Worm (Caenorhabditis elegans) whole organism, midembryonic: ENCODE data around the gene glt-7.

Experiments
- T22C8.4 ChIP-seq: fragments of 200-800 bp; sonication (Bioruptor generic); IDR thresholded peaks from 2 replicates; pipeline ENCODE4 v1.3.6; 2022; ENCODE audit warnings: missing genetic modification characterization, missing compliant biosample characterization
- cog-1 ChIP-seq: sonication (generic microtip); optimal IDR thresholded peaks from 2 replicates; lab custom pipeline; 2016; ENCODE audit warnings: missing genetic modification characterization, missing compliant biosample characterization
- flt-1 ChIP-seq: fragments of 200-800 bp; sonication (Bioruptor generic); IDR thresholded peaks from 2 replicates; pipeline ENCODE4 v1.3.6; 2022; ENCODE audit warnings: missing genetic modification characterization, missing compliant biosample characterization
- klf-2 ChIP-seq: fragments of 200-800 bp; sonication (Bioruptor generic); conservative IDR thresholded peaks from 2 replicates; pipeline ENCODE4 v1.3.6; 2022; ENCODE audit warnings: missing genetic modification reagents, missing genetic modification characterization, missing compliant biosample characterization
- med-1 ChIP-seq: sonication (generic microtip); optimal IDR thresholded peaks from 2 replicates; lab custom pipeline; 2017; ENCODE audit warnings: missing genetic modification characterization, mild to moderate bottlenecking, missing compliant biosample characterization, antibody characterized with exemption, missing genetic modification reagents; ENCODE audit not compliant: insufficient read depth
- ref-1 ChIP-seq: fragments of 200-800 bp; sonication (Bioruptor generic); conservative IDR thresholded peaks from 2 replicates; pipeline ENCODE4 v1.3.6; 2022; ENCODE audit warnings: missing genetic modification reagents, missing genetic modification characterization, missing compliant biosample characterization
- tab-1 ChIP-seq: fragments of 200-800 bp; sonication (Bioruptor generic); IDR thresholded peaks from 2 replicates; pipeline ENCODE4 v1.3.6; 2022; ENCODE audit warnings: missing genetic modification characterization, missing compliant biosample characterization
- ztf-23 ChIP-seq: fragments of 200-800 bp; sonication (Bioruptor generic); IDR thresholded peaks from 2 replicates; pipeline ENCODE4 v1.3.6; 2022; ENCODE audit warnings: missing genetic modification reagents, missing genetic modification characterization, missing compliant biosample characterization
- ztf-29 ChIP-seq: fragments of 200-800 bp; sonication (Bioruptor generic); IDR thresholded peaks from 2 replicates; pipeline ENCODE4 v1.3.6; 2022; ENCODE audit warnings: missing genetic modification reagents, missing genetic modification characterization, missing compliant biosample characterization

Gene glt-7

ce11 chrIV:531835-532234, at the start of gene glt-7:
Gene glt-7 (plus strand): TSS chrIV:532135.
- TF ChIP-seq tab-1 (GFP tag; lab: Robert Waterston, UW) = no peak
- no peak for TF ChIP-seq klf-2 (GFP tag; lab: Robert Waterston, UW)
- TF ChIP-seq flt-1 (GFP tag; lab: Robert Waterston, UW) = no peak
- no peak for TF ChIP-seq ref-1 (GFP tag; lab: Robert Waterston, UW)
- TF ChIP-seq ztf-23 (GFP tag; lab: Robert Waterston, UW) = no peak
- TF ChIP-seq med-1 (GFP tag; lab: Kevin White, UChicago) = no peak
- TF ChIP-seq T22C8.4 = no peak
- no peak for TF ChIP-seq ztf-29 (GFP tag; lab: Robert Waterston, UW)
- TF ChIP-seq cog-1 (tag; lab: Kevin White, UChicago) = no peak

DNA sequence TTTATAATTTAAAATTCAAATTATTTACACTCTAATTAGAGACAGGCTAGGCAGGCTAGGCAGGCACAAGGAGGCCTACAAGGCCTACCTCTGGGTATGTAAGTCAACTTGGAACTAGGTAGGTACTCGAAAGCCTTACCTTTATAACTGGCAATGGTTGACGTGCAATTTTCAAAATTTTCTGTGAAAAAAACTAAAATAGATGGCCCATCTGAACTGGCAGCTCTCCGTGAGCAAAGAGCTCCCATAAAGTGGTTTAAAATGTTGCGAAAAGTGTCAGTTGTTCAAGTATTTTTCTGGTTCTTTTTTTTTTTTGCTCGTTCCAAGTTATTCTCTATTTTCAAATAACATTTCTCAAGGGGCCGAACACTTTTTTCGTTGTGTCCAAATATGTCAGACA, 47.9 kb upstream of the glt-7 start:
- TF ChIP-seq ref-1 (GFP tag; lab: Robert Waterston, UW) (no peak), tab-1 (GFP tag; lab: Robert Waterston, UW) (no peak), klf-2 (GFP tag; lab: Robert Waterston, UW) (no peak), ztf-29 (GFP tag; lab: Robert Waterston, UW) (no peak), ztf-23 (GFP tag; lab: Robert Waterston, UW) (no peak), flt-1 (GFP tag; lab: Robert Waterston, UW) (no peak), med-1 (GFP tag; lab: Kevin White, UChicago) (no peak), cog-1 (tag; lab: Kevin White, UChicago) (no peak), T22C8.4 (no peak)

DNA sequence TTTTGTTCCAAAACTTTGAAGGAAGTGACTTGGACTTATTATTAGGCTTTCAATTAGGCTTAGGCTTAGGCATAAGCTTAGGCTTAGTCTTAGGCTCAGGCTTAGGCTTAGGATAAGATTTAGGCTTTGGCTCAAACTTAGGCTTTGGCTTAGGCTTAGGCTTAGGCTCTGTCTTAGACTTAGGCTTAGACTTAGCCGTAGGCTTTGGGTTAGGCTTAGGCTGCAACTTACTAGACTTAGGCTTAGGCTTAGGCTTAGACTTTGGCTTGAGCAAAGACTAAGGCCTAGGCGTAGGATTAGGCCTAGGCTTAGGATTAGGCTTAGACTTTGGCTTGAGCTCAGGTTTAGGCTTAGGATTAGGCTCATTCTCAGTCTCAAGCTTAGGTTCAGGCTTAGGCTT, 47.2 kb upstream of the glt-7 start:
- TF ChIP-seq flt-1 (GFP tag; lab: Robert Waterston, UW) (0 out of 2 replicates have a peak, but pooled peaks have one; percentile 16), ztf-23 (GFP tag; lab: Robert Waterston, UW) (no peak)

- TF ChIP-seq ref-1 (GFP tag; lab: Robert Waterston, UW) = no peak
- no peak for TF ChIP-seq tab-1 (GFP tag; lab: Robert Waterston, UW)
- peak; percentile 59; the same call in 1 of the 2 replicates for TF ChIP-seq ztf-29 (GFP tag; lab: Robert Waterston, UW)
Measured at ce11 chrIV:497155-497554, 34.8 kb upstream of the glt-7 start.

DNA sequence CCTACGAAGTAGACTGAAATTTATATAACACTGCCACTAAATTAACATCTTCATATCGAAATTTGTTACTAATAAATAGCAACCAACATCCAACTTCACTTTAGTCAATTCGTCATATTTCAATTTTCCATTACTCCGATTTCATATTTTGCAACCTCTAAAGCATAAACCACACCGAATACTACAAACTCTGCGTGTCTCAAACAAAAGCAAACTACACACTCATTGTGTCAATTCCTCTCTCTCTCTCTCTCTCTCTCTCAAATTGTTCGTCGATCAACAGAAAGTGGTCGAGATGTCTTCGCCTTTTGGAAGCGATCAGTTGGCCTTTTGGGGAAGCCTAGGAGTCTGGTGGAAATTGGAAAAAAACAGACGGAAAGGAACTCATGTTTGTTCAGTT, 27.4 kb upstream of the glt-7 start:
- no peak for TF ChIP-seq T22C8.4

DNA sequence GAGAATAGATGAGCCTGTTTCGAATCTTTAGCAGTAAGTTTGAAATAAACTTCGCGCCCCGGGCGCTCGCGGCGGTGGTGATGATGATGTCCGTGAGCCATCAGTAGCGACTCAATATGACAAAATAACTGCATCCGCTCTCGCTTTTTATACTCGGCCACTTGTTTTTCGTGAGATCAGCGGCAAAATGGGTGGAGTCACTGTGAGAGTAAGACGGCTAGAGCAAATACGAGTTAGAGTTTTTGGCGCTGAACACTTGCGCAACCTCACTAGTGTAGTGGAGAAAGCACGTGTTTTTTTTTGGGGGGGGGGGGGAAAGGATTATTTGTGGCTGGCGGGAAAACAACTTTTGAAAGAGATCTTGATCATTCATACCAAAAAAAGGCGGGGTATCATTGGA, 25.6 kb upstream of the glt-7 start, which contains the start of gene W03G1.5:
Gene W03G1.5 (minus strand): TSS at position 101 of the 400 bp plus-strand sequence.
- TF ChIP-seq T22C8.4 (no peak), cog-1 (tag; lab: Kevin White, UChicago) (no peak), flt-1 (GFP tag; lab: Robert Waterston, UW) (no peak), ref-1 (GFP tag; lab: Robert Waterston, UW) (no peak), med-1 (GFP tag; lab: Kevin White, UChicago) (no peak), klf-2 (GFP tag; lab: Robert Waterston, UW) (no peak), ztf-29 (GFP tag; lab: Robert Waterston, UW) (no peak)

- 0 out of 2 replicates have a peak, but pooled peaks have one; percentile 42 for TF ChIP-seq ztf-23 (GFP tag; lab: Robert Waterston, UW)
- TF ChIP-seq klf-2 (GFP tag; lab: Robert Waterston, UW) = no peak
- TF ChIP-seq T22C8.4 = no peak
- no peak for TF ChIP-seq tab-1 (GFP tag; lab: Robert Waterston, UW)
- TF ChIP-seq ref-1 (GFP tag; lab: Robert Waterston, UW) = no peak
- TF ChIP-seq flt-1 (GFP tag; lab: Robert Waterston, UW) = peak; percentile 59
- no peak for TF ChIP-seq cog-1 (tag; lab: Kevin White, UChicago)
- no peak for TF ChIP-seq med-1 (GFP tag; lab: Kevin White, UChicago)
- no peak for TF ChIP-seq ztf-29 (GFP tag; lab: Robert Waterston, UW)
Measured at ce11 chrIV:519409-519808, 12.5 kb upstream of the glt-7 start, which contains the start of gene pig-1. Gene pig-1 (minus strand): TSS chrIV:519457.

- TF ChIP-seq cog-1 (tag; lab: Kevin White, UChicago) (no peak), tab-1 (GFP tag; lab: Robert Waterston, UW) (no peak), ztf-29 (GFP tag; lab: Robert Waterston, UW) (no peak), ztf-23 (GFP tag; lab: Robert Waterston, UW) (no peak), klf-2 (GFP tag; lab: Robert Waterston, UW) (no peak)
Measured at ce11 chrIV:522566-522965, 9.4 kb upstream of the glt-7 start.

DNA sequence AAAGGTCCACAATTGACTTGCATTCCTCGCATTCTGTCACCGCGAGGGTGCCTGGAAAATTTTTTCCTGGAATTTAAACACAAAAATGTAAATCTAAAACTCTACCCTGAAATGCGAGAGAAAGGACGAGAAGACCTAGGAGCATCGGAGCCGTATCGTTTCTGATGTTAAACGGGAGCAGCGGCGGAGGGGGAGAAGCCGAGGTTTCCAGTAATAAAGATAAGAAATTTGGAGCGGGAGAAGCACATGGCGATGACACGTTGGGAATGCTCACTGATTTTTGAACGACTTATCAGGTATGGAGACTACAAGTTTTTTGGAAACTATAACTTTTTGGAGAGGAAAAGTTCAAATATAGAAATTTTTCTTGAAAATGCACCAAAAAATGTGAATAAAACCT, 8.3 kb upstream of the glt-7 start, which contains the start of gene asm-3:
Gene asm-3 (minus strand): TSS at position 215 of the 400 bp plus-strand sequence.
- TF ChIP-seq klf-2 (GFP tag; lab: Robert Waterston, UW) = no peak
- TF ChIP-seq med-1 (GFP tag; lab: Kevin White, UChicago) = no peak
- no peak for TF ChIP-seq cog-1 (tag; lab: Kevin White, UChicago)
- TF ChIP-seq ztf-23 (GFP tag; lab: Robert Waterston, UW) = no peak
- TF ChIP-seq flt-1 (GFP tag; lab: Robert Waterston, UW) = no peak

ce11 chrIV:524352-524751, 7.6 kb upstream of the glt-7 start, which contains the start of gene W03G1.2:
Gene W03G1.2 (plus strand): TSS chrIV:524652.
- TF ChIP-seq T22C8.4 = no peak
- TF ChIP-seq cog-1 (tag; lab: Kevin White, UChicago) = no peak
- TF ChIP-seq med-1 (GFP tag; lab: Kevin White, UChicago) = no peak
